Worm (Caenorhabditis elegans): ENCODE results near the gene srv-22.

srv-22 gene

ce11 chrIV:5885180-5885887 is 5.6 kb upstream of the srv-22 start, which contains the start of gene glf-1:
Gene glf-1 (plus strand): TSS chrIV:5885835.
- TF ChIP-seq him-1 (tag; optimal IDR thresholded peaks at IDR 0.05) (no peak), dao-5 (tag; optimal IDR thresholded peaks at IDR 0.05) (no peak), W03F9.2 (tag; optimal IDR thresholded peaks at IDR 0.05) (no peak)

ce11 chrIV:5884500-5884899 is 4.7 kb upstream of the srv-22 start, which contains the start of gene H04M03.11:
Gene H04M03.11 (minus strand): TSS chrIV:5884600.
- TF ChIP-seq him-1 (tag; optimal IDR thresholded peaks at IDR 0.05) (no peak), dao-5 (tag; optimal IDR thresholded peaks at IDR 0.05) (no peak), W03F9.2 (tag; optimal IDR thresholded peaks at IDR 0.05) (no peak)

ce11 chrIV:5877246-5877645 is 2.5 kb downstream of the srv-22 start, which contains the start of gene srv-21:
Gene srv-21 (minus strand): TSS chrIV:5877346.
- TF ChIP-seq him-1 (tag; optimal IDR thresholded peaks at IDR 0.05): no peak
- TF ChIP-seq W03F9.2 (tag; optimal IDR thresholded peaks at IDR 0.05): no peak
- TF ChIP-seq dao-5 (tag; optimal IDR thresholded peaks at IDR 0.05): no peak

ce11 chrIV:5873825-5874224 is 5.9 kb downstream of the srv-22 start, which contains the start of gene srv-19:
Gene srv-19 (minus strand): TSS chrIV:5873925.
- no peak for TF ChIP-seq dao-5 (tag; optimal IDR thresholded peaks at IDR 0.05)
- no peak for TF ChIP-seq him-1 (tag; optimal IDR thresholded peaks at IDR 0.05)
- no peak for TF ChIP-seq W03F9.2 (tag; optimal IDR thresholded peaks at IDR 0.05)

- TF ChIP-seq W03F9.2 (tag; optimal IDR thresholded peaks at IDR 0.05) (no peak), dao-5 (tag; optimal IDR thresholded peaks at IDR 0.05) (no peak), him-1 (tag; optimal IDR thresholded peaks at IDR 0.05) (no peak)
Observed at ce11 chrIV:5870072-5870471, 9.7 kb downstream of the srv-22 start, which contains the start of gene srv-17. Gene srv-17 (minus strand): TSS chrIV:5870172.

- no peak for TF ChIP-seq him-1 (tag; optimal IDR thresholded peaks at IDR 0.05)
- no peak for TF ChIP-seq W03F9.2 (tag; optimal IDR thresholded peaks at IDR 0.05)
- TF ChIP-seq dao-5 (tag; optimal IDR thresholded peaks at IDR 0.05): no peak
Observed at ce11 chrIV:5869354-5869753, 10.4 kb downstream of the srv-22 start.

ce11 chrIV:5867189-5867588 is 12.6 kb downstream of the srv-22 start, which contains the start of gene C06E7.88:
Gene C06E7.88 (minus strand): TSS chrIV:5867289.
- TF ChIP-seq him-1 (tag; optimal IDR thresholded peaks at IDR 0.05) (no peak), W03F9.2 (tag; optimal IDR thresholded peaks at IDR 0.05) (no peak), dao-5 (tag; optimal IDR thresholded peaks at IDR 0.05) (no peak)

- no peak for TF ChIP-seq him-1 (tag; optimal IDR thresholded peaks at IDR 0.05)
- no peak for TF ChIP-seq W03F9.2 (tag; optimal IDR thresholded peaks at IDR 0.05)
- TF ChIP-seq dao-5 (tag; optimal IDR thresholded peaks at IDR 0.05): no peak
Observed at ce11 chrIV:5865818-5866217, 13.9 kb downstream of the srv-22 start, which contains the start of gene spe-27. Gene spe-27 (minus strand): TSS chrIV:5865918.

ce11 chrIV:5860762-5861161 is 19.0 kb downstream of the srv-22 start:
- TF ChIP-seq dao-5 (tag; optimal IDR thresholded peaks at IDR 0.05) (no peak), W03F9.2 (tag; optimal IDR thresholded peaks at IDR 0.05) (no peak), him-1 (tag; optimal IDR thresholded peaks at IDR 0.05) (no peak)

- no peak for TF ChIP-seq W03F9.2 (tag; optimal IDR thresholded peaks at IDR 0.05)
- no peak for TF ChIP-seq him-1 (tag; optimal IDR thresholded peaks at IDR 0.05)
- no peak for TF ChIP-seq dao-5 (tag; optimal IDR thresholded peaks at IDR 0.05)
Observed at ce11 chrIV:5859876-5860275, 19.9 kb downstream of the srv-22 start, which contains the start of gene C06E7.4. Gene C06E7.4 (minus strand): TSS chrIV:5859976.

- TF ChIP-seq him-1 (tag; optimal IDR thresholded peaks at IDR 0.05) (no peak), dao-5 (tag; optimal IDR thresholded peaks at IDR 0.05) (no peak), W03F9.2 (tag; optimal IDR thresholded peaks at IDR 0.05) (no peak)
Observed at ce11 chrIV:5858212-5858611, 21.5 kb downstream of the srv-22 start.

- TF ChIP-seq him-1 (tag; optimal IDR thresholded peaks at IDR 0.05) (no peak), W03F9.2 (tag; optimal IDR thresholded peaks at IDR 0.05) (no peak), dao-5 (tag; optimal IDR thresholded peaks at IDR 0.05) (no peak)
Observed at ce11 chrIV:5856975-5857374, 22.8 kb downstream of the srv-22 start.

ce11 chrIV:5855608-5856007 is 24.1 kb downstream of the srv-22 start:
- TF ChIP-seq W03F9.2 (tag; optimal IDR thresholded peaks at IDR 0.05): no peak
- no peak for TF ChIP-seq dao-5 (tag; optimal IDR thresholded peaks at IDR 0.05)
- no peak for TF ChIP-seq him-1 (tag; optimal IDR thresholded peaks at IDR 0.05)

- no peak for TF ChIP-seq him-1 (tag; optimal IDR thresholded peaks at IDR 0.05)
- no peak for TF ChIP-seq W03F9.2 (tag; optimal IDR thresholded peaks at IDR 0.05)
- no peak for TF ChIP-seq dao-5 (tag; optimal IDR thresholded peaks at IDR 0.05)
Observed at ce11 chrIV:5850765-5851377, 28.9 kb downstream of the srv-22 start.

All from whole organism, L4/young adult.